Fruit fly (Drosophila melanogaster) whole organism, prepupa: Measurements from ENCODE around the gene CG14294.

Experiments
- Eip93F ChIP-seq: fragments of 200-800 bp; sonication (Bioruptor generic); optimal IDR thresholded peaks from 2 replicates; lab custom pipeline; 2016; ENCODE audit warnings: missing biosample characterization, mild to moderate bottlenecking, missing genetic modification characterization
- Hr38 ChIP-seq: sonication (Bioruptor generic); optimal IDR thresholded peaks from 2 replicates; lab custom pipeline; 2016; ENCODE audit warnings: missing biosample characterization, missing genetic modification characterization
- Sox14 ChIP-seq: fragments of 200-800 bp; sonication (Bioruptor generic); optimal IDR thresholded peaks from 3 replicates; lab custom pipeline; 2016; ENCODE audit warnings: missing biosample characterization, missing genetic modification characterization
- net ChIP-seq: fragments of 200-800 bp; sonication (Bioruptor generic); optimal IDR thresholded peaks from 3 replicates; lab custom pipeline; 2016; ENCODE audit warnings: missing biosample characterization, missing genetic modification characterization

DNA sequence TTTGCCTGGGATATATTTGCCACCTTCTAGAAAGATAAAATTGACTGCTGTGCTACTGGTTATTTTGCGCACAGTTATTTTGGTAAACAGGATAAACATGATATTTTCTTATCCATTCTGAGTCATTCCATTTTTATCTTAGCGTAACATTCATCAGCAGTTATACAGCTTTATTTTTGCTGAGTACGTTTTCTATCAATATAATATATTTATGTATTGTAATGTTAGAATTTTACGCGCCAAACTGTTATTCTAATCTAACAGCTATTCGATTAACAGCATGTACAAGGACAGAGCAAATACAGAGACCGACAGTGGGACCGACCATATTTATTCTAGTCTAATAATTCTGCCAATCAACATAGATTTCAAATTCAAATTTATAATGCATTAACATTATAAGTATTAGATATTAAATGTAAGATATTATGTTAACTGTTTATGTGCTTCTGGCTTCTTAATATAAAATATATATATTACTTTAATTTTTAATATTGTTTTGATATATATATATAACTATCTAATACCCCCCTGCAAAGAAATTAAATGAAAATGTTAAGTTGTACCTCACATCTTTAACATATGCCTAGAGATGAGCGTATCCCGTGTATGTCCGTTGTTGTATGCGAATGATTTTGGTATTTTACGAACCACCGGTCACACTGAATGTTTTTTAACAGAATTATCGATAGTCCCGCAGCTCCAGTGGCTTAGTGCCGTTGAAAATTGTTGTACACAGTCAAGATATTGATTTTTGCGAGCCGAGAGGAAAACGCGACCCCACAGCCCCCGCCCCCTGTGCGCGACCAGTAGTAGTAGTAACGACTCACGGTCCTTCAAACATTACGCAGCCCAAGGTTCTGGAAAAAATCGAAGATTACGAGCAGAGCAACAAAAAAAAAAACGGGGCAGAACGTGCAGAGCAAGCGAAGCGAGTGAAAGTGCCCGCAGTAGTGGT is 4.1 kb upstream of the CG14294 start, which contains the start of gene EndoA:
- peak; percentile 30 for TF ChIP-seq Eip93F (GFP tag; lab: Kevin White, UChicago)
- TF ChIP-seq Sox14 (GFP tag; lab: Kevin White, UChicago), result peak; percentile 5
- no peak for TF ChIP-seq Hr38 (GFP tag; lab: Kevin White, UChicago)
- TF ChIP-seq net (GFP tag; lab: Kevin White, UChicago), result no peak
